Fruit fly (Drosophila melanogaster): Measurements from ENCODE around the gene CG5968.

Gene CG5968

DNA sequence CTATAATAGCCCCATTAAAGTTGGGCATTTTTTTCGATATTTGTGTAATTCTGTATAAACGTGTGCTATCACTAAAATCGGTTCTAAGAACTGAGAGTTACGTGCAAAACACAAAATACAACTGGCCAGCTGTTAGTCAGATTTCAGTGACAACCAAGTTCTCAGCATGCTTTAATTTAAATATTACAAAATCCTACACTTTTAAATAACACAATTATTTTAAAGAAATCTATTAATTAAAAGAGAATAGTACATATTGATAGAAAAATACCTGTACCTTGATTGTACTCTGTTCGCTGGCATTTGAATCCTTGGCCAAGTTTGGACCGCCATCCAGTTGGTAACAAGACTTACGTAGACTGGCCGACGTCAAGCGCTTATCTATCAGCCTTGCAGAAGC lies at the start of gene CG5968:
TSS of gene CG5968 (minus strand) at position 101 of the 400 bp plus-strand sequence.
- no peak for TF ChIP-seq br (GFP tag; optimal IDR thresholded peaks at IDR 0.05)
- no peak for TF ChIP-seq Mio (GFP tag; optimal IDR thresholded peaks at IDR 0.05)
- no peak for TF ChIP-seq tai (GFP tag; optimal IDR thresholded peaks at IDR 0.05)
- TF ChIP-seq Vsx2 (GFP tag; optimal IDR thresholded peaks at IDR 0.05; ENCODE audit: partially characterized antibody): no peak
- TF ChIP-seq woc (GFP tag; optimal IDR thresholded peaks at IDR 0.05): no peak
- TF ChIP-seq OdsH (GFP tag; optimal IDR thresholded peaks at IDR 0.05): no peak
- no peak for TF ChIP-seq h (GFP tag; optimal IDR thresholded peaks at IDR 0.05)
- no peak for TF ChIP-seq fru (GFP tag; optimal IDR thresholded peaks at IDR 0.05)
- TF ChIP-seq CG32264 (GFP tag; optimal IDR thresholded peaks at IDR 0.05): no peak
- TF ChIP-seq HLH106 (tag; optimal IDR thresholded peaks at IDR 0.05): no peak
- no peak for TF ChIP-seq CrebA (GFP tag; optimal IDR thresholded peaks at IDR 0.05; ENCODE audit: borderline replicate concordance)

dm6 chr2L:16598738-16599124 lies 49.0 kb upstream of the CG5968 start:
- TF ChIP-seq HLH106 (tag; optimal IDR thresholded peaks at IDR 0.05) (no peak), dsf (GFP tag; optimal IDR thresholded peaks at IDR 0.05; ENCODE audit: borderline replicate concordance) (no peak), dmrt93B (GFP tag; optimal IDR thresholded peaks at IDR 0.05) (no peak), GATAd (GFP tag; optimal IDR thresholded peaks at IDR 0.05) (no peak), pan (optimal IDR thresholded peaks at IDR 0.05) (no peak), usp (GFP tag; optimal IDR thresholded peaks at IDR 0.05) (no peak), CG9705 (GFP tag; optimal IDR thresholded peaks at IDR 0.05) (no peak)

DNA sequence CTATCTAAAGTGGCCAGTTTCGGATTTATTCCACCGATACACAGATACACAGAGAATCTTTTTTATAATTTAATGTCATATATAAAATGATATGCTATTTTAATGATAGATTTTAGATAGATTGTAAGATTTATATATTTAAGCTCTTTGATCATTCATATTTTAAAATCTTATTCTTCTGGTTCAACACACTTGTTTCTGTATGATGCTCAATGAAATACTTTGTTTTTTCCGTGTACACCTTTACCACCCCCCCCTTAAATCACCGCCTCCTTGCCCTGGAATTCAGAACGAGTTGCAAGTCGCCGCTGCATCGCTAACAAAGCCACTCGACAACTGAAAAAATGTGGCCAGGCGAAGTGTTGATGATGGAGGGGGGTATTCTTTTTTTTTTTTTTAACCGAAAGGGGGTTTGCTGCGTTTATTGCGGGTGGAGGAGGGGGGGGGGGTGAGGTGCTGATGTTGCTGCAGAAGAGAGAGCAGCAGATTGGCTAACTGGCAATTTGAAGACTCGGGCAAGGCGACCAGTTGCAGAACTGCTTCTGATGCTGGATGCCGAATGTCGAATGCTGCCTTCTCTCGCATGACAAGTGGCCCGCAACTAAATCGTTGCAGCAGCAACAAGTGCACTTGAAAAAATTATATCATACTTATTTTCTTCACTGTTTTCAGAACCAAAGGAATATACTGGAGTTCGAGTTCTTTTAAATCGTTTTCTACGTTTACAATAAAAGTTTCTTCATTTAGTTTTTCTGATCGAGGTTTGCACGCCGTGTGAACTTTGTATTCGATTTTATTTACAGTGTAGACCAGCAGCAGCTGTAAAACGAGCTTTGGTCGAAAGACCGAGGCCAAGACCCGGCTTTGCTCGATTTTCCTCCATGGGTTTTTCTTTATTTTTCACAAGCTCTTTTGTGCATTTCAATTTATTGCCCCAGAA lies 48.3 kb upstream of the CG5968 start:
- TF ChIP-seq sv (GFP tag; optimal IDR thresholded peaks at IDR 0.05): no peak
- TF ChIP-seq h (GFP tag; optimal IDR thresholded peaks at IDR 0.05): peak; percentile 94
- TF ChIP-seq CrebA (GFP tag; optimal IDR thresholded peaks at IDR 0.05; ENCODE audit: borderline replicate concordance): peak; percentile 47
- TF ChIP-seq usp (GFP tag; optimal IDR thresholded peaks at IDR 0.05): no peak
- TF ChIP-seq HLH106 (tag; optimal IDR thresholded peaks at IDR 0.05): peak; percentile 95
- TF ChIP-seq Vsx2 (GFP tag; optimal IDR thresholded peaks at IDR 0.05; ENCODE audit: partially characterized antibody): no peak
- TF ChIP-seq Hr83 (GFP tag; optimal IDR thresholded peaks at IDR 0.05; ENCODE audit: poor library complexity, severe bottlenecking): peak; percentile 62
- no peak for TF ChIP-seq Hr78 (GFP tag; optimal IDR thresholded peaks at IDR 0.05)
- no peak for TF ChIP-seq lola (GFP tag; optimal IDR thresholded peaks at IDR 0.05)
- TF ChIP-seq rgr (GFP tag; optimal IDR thresholded peaks at IDR 0.05): peak; percentile 93
- peak; percentile 56 for TF ChIP-seq dsf (GFP tag; optimal IDR thresholded peaks at IDR 0.05; ENCODE audit: borderline replicate concordance)
- peak; percentile 89 for TF ChIP-seq brk (GFP tag; optimal IDR thresholded peaks at IDR 0.05)
- peak; percentile 87 for TF ChIP-seq tai (GFP tag; optimal IDR thresholded peaks at IDR 0.05)
- TF ChIP-seq ey (GFP tag; optimal IDR thresholded peaks at IDR 0.05): peak; percentile 94
- TF ChIP-seq CG9705 (GFP tag; optimal IDR thresholded peaks at IDR 0.05): peak; percentile 88
- peak; percentile 48 for TF ChIP-seq Mio (GFP tag; optimal IDR thresholded peaks at IDR 0.05)
- peak; percentile 46 for TF ChIP-seq Dif (GFP tag; optimal IDR thresholded peaks at IDR 0.05; ENCODE audit: partially characterized antibody)
- peak; percentile 45 for TF ChIP-seq GATAd (GFP tag; optimal IDR thresholded peaks at IDR 0.05)
- TF ChIP-seq Myc (optimal IDR thresholded peaks at IDR 0.05): no peak
- TF ChIP-seq CG32264 (GFP tag; optimal IDR thresholded peaks at IDR 0.05): peak; percentile 90
- TF ChIP-seq Sp1 (GFP tag; optimal IDR thresholded peaks at IDR 0.05): peak; percentile 90
- peak; percentile 84 for TF ChIP-seq woc (GFP tag; optimal IDR thresholded peaks at IDR 0.05)
- no peak for TF ChIP-seq pan (optimal IDR thresholded peaks at IDR 0.05)
- TF ChIP-seq OdsH (GFP tag; optimal IDR thresholded peaks at IDR 0.05): peak; percentile 91
- TF ChIP-seq Abd-B (GFP tag; optimal IDR thresholded peaks at IDR 0.05): no peak
- TF ChIP-seq Rel (GFP tag; optimal IDR thresholded peaks at IDR 0.05): peak; percentile 83
- peak; percentile 79 for TF ChIP-seq Rel (tag; optimal IDR thresholded peaks at IDR 0.05)
- peak; percentile 14 to 78 for TF ChIP-seq foxo (GFP tag; optimal IDR thresholded peaks at IDR 0.05)
- TF ChIP-seq Jra (GFP tag; optimal IDR thresholded peaks at IDR 0.05): peak; percentile 87
- peak; percentile 95 for TF ChIP-seq Hnf4 (GFP tag; optimal IDR thresholded peaks at IDR 0.05)
- TF ChIP-seq jim (GFP tag; optimal IDR thresholded peaks at IDR 0.05): peak; percentile 9
- TF ChIP-seq sage (GFP tag; optimal IDR thresholded peaks at IDR 0.05): peak; percentile 91
- TF ChIP-seq Dfd (GFP tag; optimal IDR thresholded peaks at IDR 0.05): no peak
- peak; percentile 95 for TF ChIP-seq br (GFP tag; optimal IDR thresholded peaks at IDR 0.05)
- peak; percentile 82 for TF ChIP-seq psq (GFP tag; optimal IDR thresholded peaks at IDR 0.05)
- TF ChIP-seq dmrt93B (GFP tag; optimal IDR thresholded peaks at IDR 0.05): peak; percentile 86
- TF ChIP-seq fru (GFP tag; optimal IDR thresholded peaks at IDR 0.05): peak; percentile 87
- TF ChIP-seq dl (GFP tag; optimal IDR thresholded peaks at IDR 0.05; ENCODE audit: insufficient read depth in 1 of 2, partially characterized antibody in 2 of 2): no peak
- no peak for TF ChIP-seq N (GFP tag; optimal IDR thresholded peaks at IDR 0.05)
